Worm (Caenorhabditis elegans) whole organism, young adult: ENCODE measurements around the gene Y97E10C.1.

Experiments used
- F37B4.10 ChIP-seq: fragments of 200-800 bp; sonication (Bioruptor generic); IDR thresholded peaks from 2 replicates; pipeline ENCODE4 v1.3.6; 2022; ENCODE audit warnings: missing genetic modification characterization, missing compliant biosample characterization
- F52B5.7 ChIP-seq: sonication (generic microtip); optimal IDR thresholded peaks from 2 replicates; lab custom pipeline; 2016; ENCODE audit warnings: mild to moderate bottlenecking, missing genetic modification characterization, missing compliant biosample characterization
- F55B11.4 ChIP-seq: sonication (generic microtip); optimal IDR thresholded peaks from 2 replicates; lab custom pipeline; 2016; ENCODE audit warnings: missing compliant biosample characterization, missing genetic modification characterization, borderline replicate concordance; ENCODE audit not compliant: insufficient read depth
- ama-1 ChIP-seq, 3 experiments: fragments of 150-350 bp in 1 of 3; sonication (generic microtip) in 2 of 3; optimal IDR thresholded peaks; 2 replicates each; lab custom pipeline; 2014 to 2018; ENCODE audit warnings: missing biosample characterization in 2 of 3, missing genetic modification characterization in 2 of 3, missing genetic modification reagents in 2 of 3
- lin-35 ChIP-seq, 3 experiments: fragments of 150-350 bp in 2 of 3; sonication (generic microtip) in 1 of 3; optimal IDR thresholded peaks; 2 replicates each; lab custom pipeline; 2014 to 2018; ENCODE audit warnings: missing biosample characterization in 3 of 3, missing genetic modification characterization in 3 of 3, missing genetic modification reagents in 3 of 3
- nfyb-1 ChIP-seq: fragments of 200-800 bp; sonication (Bioruptor generic); IDR thresholded peaks from 2 replicates; pipeline ENCODE4 v1.3.6; 2022; ENCODE audit warnings: missing genetic modification reagents, missing genetic modification characterization, missing compliant biosample characterization

ce11 chrV:7726927-7727326, 1.8 kb upstream of the Y97E10C.1 start:
- no peak for TF ChIP-seq nfyb-1 (GFP tag; lab: Robert Waterston, UW)
- TF ChIP-seq F37B4.10 (GFP tag; lab: Robert Waterston, UW) = no peak
- no peak for TF ChIP-seq F55B11.4 (tag; lab: Kevin White, UChicago)
- no peak for TF ChIP-seq F52B5.7 (tag; lab: Kevin White, UChicago)
- no peak for TF ChIP-seq ama-1 (optimal IDR thresholded peaks at IDR 0.05; lab: Kevin White, UChicago)
- TF ChIP-seq ama-1 (GFP tag; optimal IDR thresholded peaks at IDR 0.05; lab: Kevin White, UChicago) = no peak
- TF ChIP-seq lin-35 (GFP tag; optimal IDR thresholded peaks at IDR 0.05; lab: Kevin White, UChicago) = no peak
